Fruit fly (Drosophila melanogaster) whole organism, wandering third instar larva: ENCODE measurements around the gene CG15545.

Source experiments
- Dif ChIP-seq: fragments of 200-275, 200-300 bp; sonication (Bioruptor generic); optimal IDR thresholded peaks from 2 replicates; lab custom pipeline; 2018; ENCODE audit warnings: missing biosample characterization, missing genetic modification characterization; ENCODE audit not compliant: partially characterized antibody
- GATAd ChIP-seq: sonication (Bioruptor generic); optimal IDR thresholded peaks from 2 replicates; lab custom pipeline; 2016; ENCODE audit warnings: missing biosample characterization, missing genetic modification characterization
- Mio ChIP-seq: sonication (Bioruptor generic); optimal IDR thresholded peaks from 2 replicates; lab custom pipeline; 2016; ENCODE audit warnings: missing biosample characterization, missing genetic modification characterization
- Vsx2 ChIP-seq: fragments of 200-300, 225-300 bp; sonication (Bioruptor generic); optimal IDR thresholded peaks from 2 replicates; lab custom pipeline; 2018; ENCODE audit warnings: missing biosample characterization, missing genetic modification characterization; ENCODE audit not compliant: partially characterized antibody
- br ChIP-seq: fragments of 200-800 bp; sonication (Bioruptor generic); optimal IDR thresholded peaks from 2 replicates; lab custom pipeline; 2016; ENCODE audit warnings: missing biosample characterization, missing genetic modification characterization
- foxo ChIP-seq, 2 experiments: fragments of 200-800 bp; sonication (Bioruptor generic); optimal IDR thresholded peaks; 2 replicates in 1 of 2; 3 replicates in 1 of 2; lab custom pipeline; 2016 to 2017; ENCODE audit warnings: missing biosample characterization in 2 of 2, missing genetic modification characterization in 2 of 2
- pan ChIP-seq: fragments of >200 bp; optimal IDR thresholded peaks from 2 replicates; lab custom pipeline; 2017
- psq ChIP-seq: fragments of 200-800 bp; sonication (Bioruptor generic); optimal IDR thresholded peaks from 3 replicates; lab custom pipeline; 2017; ENCODE audit warnings: missing biosample characterization, mild to moderate bottlenecking, missing genetic modification characterization, moderate library complexity
- sage ChIP-seq: fragments of 200-800 bp; sonication (Bioruptor generic); optimal IDR thresholded peaks from 2 replicates; lab custom pipeline; 2016; ENCODE audit warnings: missing biosample characterization, mild to moderate bottlenecking, missing genetic modification characterization
- usp ChIP-seq: fragments of >200 bp; optimal IDR thresholded peaks from 2 replicates; lab custom pipeline; 2017; ENCODE audit warnings: missing biosample characterization, missing genetic modification characterization

DNA sequence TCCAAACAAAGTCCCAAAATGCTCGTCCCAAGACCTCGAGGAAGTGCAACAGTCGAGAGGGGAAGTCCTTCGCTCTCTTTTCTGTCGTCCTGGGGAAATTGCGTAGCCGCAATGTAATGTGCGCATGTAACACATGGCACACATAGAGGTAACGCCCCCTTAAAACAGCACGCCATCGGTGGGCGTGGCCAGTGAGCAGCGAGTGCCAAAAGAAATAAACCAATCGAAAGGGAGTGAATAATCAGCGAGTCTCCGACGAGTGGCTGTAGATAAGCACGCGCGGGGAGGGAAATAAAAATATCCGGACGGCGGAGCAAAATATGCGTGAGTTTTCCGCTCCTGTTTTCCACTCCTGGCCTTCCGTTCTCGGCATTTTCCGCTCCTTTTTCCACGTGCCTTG, 36.9 kb upstream of the CG15545 start:
- TF ChIP-seq foxo (GFP tag; optimal IDR thresholded peaks at IDR 0.05; lab: Kevin White, UChicago) (no peak), pan (lab: Kevin White, UChicago) (no peak), Mio (no peak), sage (GFP tag; lab: Kevin White, UChicago) (no peak), Dif (GFP tag; lab: Kevin White, UChicago) (no peak), GATAd (no peak), Vsx2 (GFP tag; lab: Kevin White, UChicago) (no peak), psq (GFP tag; lab: Kevin White, UChicago) (no peak), usp (GFP tag; lab: Kevin White, UChicago) (no peak), br (GFP tag; lab: Kevin White, UChicago) (no peak)
